Fruit fly (Drosophila melanogaster) whole organism, embryonic: ENCODE results near the gene SamDC.

ENCODE experiments used
- ATbp ChIP-seq: fragments of 200-800 bp; sonication (Bioruptor generic); optimal IDR thresholded peaks from 2 replicates; lab custom pipeline; 2017; ENCODE audit warnings: missing biosample characterization, mild to moderate bottlenecking, missing genetic modification characterization, missing genetic modification reagents
- Blimp-1 ChIP-seq: fragments of 200-800 bp; sonication (Bioruptor generic); optimal IDR thresholded peaks from 3 replicates; lab custom pipeline; 2018; ENCODE audit warnings: missing biosample characterization, missing genetic modification characterization, mild to moderate bottlenecking, moderate library complexity, missing genetic modification reagents
- CG10654 ChIP-seq: fragments of 200-800 bp; sonication (Bioruptor generic); optimal IDR thresholded peaks from 2 replicates; lab custom pipeline; 2016; ENCODE audit warnings: missing biosample characterization, missing genetic modification characterization
- CG11093 ChIP-seq: fragments of 200-800 bp; sonication (Bioruptor generic); IDR thresholded peaks from 3 replicates; pipeline ENCODE4 v1.3.6; 2022; ENCODE audit warnings: missing biosample characterization, missing genetic modification characterization
- CG11247 ChIP-seq: fragments of 200-800 bp; sonication (Bioruptor generic); IDR thresholded peaks from 2 replicates; pipeline ENCODE4 v1.3.6; 2022; ENCODE audit warnings: missing biosample characterization, missing genetic modification characterization
- CG11504 ChIP-seq: fragments of 200-800 bp; sonication (Bioruptor generic); optimal IDR thresholded peaks from 3 replicates; lab custom pipeline; 2019; ENCODE audit warnings: missing biosample characterization, mild to moderate bottlenecking, missing genetic modification characterization, moderate library complexity
- CG12236 ChIP-seq: fragments of 200-800 bp; sonication (Bioruptor generic); optimal IDR thresholded peaks from 2 replicates; lab custom pipeline; 2016; ENCODE audit warnings: missing biosample characterization, missing genetic modification characterization
- CG12391 ChIP-seq: fragments of 200-800 bp; sonication (Bioruptor generic); optimal IDR thresholded peaks from 3 replicates; lab custom pipeline; 2018; ENCODE audit warnings: missing biosample characterization, mild to moderate bottlenecking, missing genetic modification characterization, moderate library complexity
- CG13296 ChIP-seq: fragments of 200-800 bp; sonication (Bioruptor generic); optimal IDR thresholded peaks from 3 replicates; lab custom pipeline; 2018; ENCODE audit warnings: missing biosample characterization, mild to moderate bottlenecking, missing genetic modification characterization
- CG14441 ChIP-seq: fragments of 200-800 bp; sonication (Bioruptor generic); IDR thresholded peaks from 2 replicates; pipeline ENCODE4 v1.3.6; 2022; ENCODE audit warnings: missing biosample characterization, missing genetic modification characterization
- CG15514 ChIP-seq: fragments of 200-800 bp; sonication (Bioruptor generic); optimal IDR thresholded peaks from 3 replicates; lab custom pipeline; 2017; ENCODE audit warnings: missing biosample characterization, missing genetic modification characterization, mild to moderate bottlenecking, moderate library complexity, missing genetic modification reagents
- CG15696 ChIP-seq: fragments of 200-800 bp; sonication (Bioruptor generic); optimal IDR thresholded peaks from 2 replicates; lab custom pipeline; 2019; ENCODE audit warnings: missing biosample characterization, mild to moderate bottlenecking, missing genetic modification characterization, moderate library complexity
- CG18262 ChIP-seq: fragments of 200-800 bp; optimal IDR thresholded peaks from 3 replicates; lab custom pipeline; 2019; ENCODE audit warnings: missing biosample characterization, mild to moderate bottlenecking, missing genetic modification characterization, moderate library complexity
- CG2129 ChIP-seq: fragments of 200-800 bp; sonication (Bioruptor generic); IDR thresholded peaks from 2 replicates; pipeline ENCODE4 v1.3.6; 2022; ENCODE audit warnings: missing biosample characterization, missing genetic modification characterization; ENCODE audit not compliant: partially characterized antibody
- CG2202 ChIP-seq: fragments of 200-800 bp; sonication (Bioruptor generic); optimal IDR thresholded peaks from 2 replicates; lab custom pipeline; 2018; ENCODE audit warnings: missing biosample characterization, mild to moderate bottlenecking, missing genetic modification characterization
- CG2678 ChIP-seq: fragments of 200-800 bp; sonication (Bioruptor generic); optimal IDR thresholded peaks from 3 replicates; lab custom pipeline; 2019; ENCODE audit warnings: missing biosample characterization, mild to moderate bottlenecking, missing genetic modification characterization, moderate library complexity
- CG34224 ChIP-seq: fragments of 200-800 bp; sonication (Bioruptor generic); IDR thresholded peaks from 3 replicates; pipeline ENCODE4 v1.3.6; 2022; ENCODE audit warnings: missing biosample characterization, missing genetic modification characterization; ENCODE audit not compliant: partially characterized antibody
- CG4617 ChIP-seq: fragments of 200-800 bp; sonication (Bioruptor generic); optimal IDR thresholded peaks from 3 replicates; lab custom pipeline; 2016; ENCODE audit warnings: missing biosample characterization, missing genetic modification characterization, borderline replicate concordance
- CG4820 ChIP-seq: fragments of 200-800 bp; sonication (Bioruptor generic); optimal IDR thresholded peaks from 3 replicates; lab custom pipeline; 2016; ENCODE audit warnings: missing biosample characterization, missing genetic modification characterization
- CG4854 ChIP-seq: fragments of 200-800 bp; sonication (Bioruptor generic); optimal IDR thresholded peaks from 2 replicates; lab custom pipeline; 2016; ENCODE audit warnings: missing biosample characterization, missing genetic modification characterization, inconsistent platforms
- CG7372 ChIP-seq: fragments of 200-800 bp; sonication (Bioruptor generic); IDR thresholded peaks from 2 replicates; pipeline ENCODE4 v1.3.6; 2022; ENCODE audit warnings: missing biosample characterization, missing genetic modification characterization
- CG7839 ChIP-seq: fragments of 200-800 bp; sonication (Bioruptor generic); optimal IDR thresholded peaks from 3 replicates; lab custom pipeline; 2018; ENCODE audit warnings: missing biosample characterization, mild to moderate bottlenecking, missing genetic modification characterization, moderate library complexity
- CG9437 ChIP-seq: fragments of 200-800 bp; sonication (Bioruptor generic); optimal IDR thresholded peaks from 2 replicates; lab custom pipeline; 2018; ENCODE audit warnings: missing biosample characterization, mild to moderate bottlenecking, missing genetic modification characterization
- CG9876 ChIP-seq: fragments of 200-800 bp; sonication (Bioruptor generic); optimal IDR thresholded peaks from 2 replicates; lab custom pipeline; 2016; ENCODE audit warnings: missing biosample characterization, missing genetic modification characterization
- Dll ChIP-seq: fragments of 200-800 bp; sonication (Bioruptor generic); IDR thresholded peaks from 4 replicates; pipeline ENCODE4 v1.3.6; 2022; ENCODE audit warnings: missing biosample characterization, missing genetic modification characterization; ENCODE audit not compliant: partially characterized antibody
- Dp ChIP-seq: fragments of 200-800 bp; sonication (Bioruptor generic); optimal IDR thresholded peaks from 2 replicates; lab custom pipeline; 2018; ENCODE audit warnings: missing biosample characterization, mild to moderate bottlenecking, missing genetic modification characterization, moderate library complexity
- Elba2 ChIP-seq: fragments of 200-800 bp; sonication (Bioruptor generic); optimal IDR thresholded peaks from 3 replicates; lab custom pipeline; 2016; ENCODE audit warnings: missing biosample characterization, missing genetic modification characterization
- HHEX ChIP-seq: fragments of 200-800 bp; sonication (Bioruptor generic); optimal IDR thresholded peaks from 3 replicates; lab custom pipeline; 2017; ENCODE audit warnings: missing biosample characterization, mild to moderate bottlenecking, missing genetic modification characterization, missing genetic modification reagents
- HLH3B ChIP-seq: fragments of 200-800 bp; sonication (Bioruptor generic); IDR thresholded peaks from 2 replicates; pipeline ENCODE4 v1.3.6; 2022; ENCODE audit warnings: missing biosample characterization, missing genetic modification characterization
- MTF-1 ChIP-seq: fragments of 200-800 bp; sonication (Bioruptor generic); optimal IDR thresholded peaks from 2 replicates; lab custom pipeline; 2018; ENCODE audit warnings: missing biosample characterization, mild to moderate bottlenecking, missing genetic modification characterization, borderline replicate concordance
- Mad ChIP-seq: fragments of 200-800 bp; sonication (Bioruptor generic); optimal IDR thresholded peaks from 2 replicates; lab custom pipeline; 2016; ENCODE audit warnings: missing biosample characterization, missing genetic modification characterization
- Nf-YA ChIP-seq: fragments of 200-800 bp; sonication (Bioruptor generic); IDR thresholded peaks from 2 replicates; pipeline ENCODE4 v1.3.6; 2022; ENCODE audit warnings: missing biosample characterization, missing genetic modification characterization
- Spps ChIP-seq: fragments of 200-800 bp; sonication (Bioruptor generic); optimal IDR thresholded peaks from 2 replicates; lab custom pipeline; 2018; ENCODE audit warnings: missing biosample characterization, mild to moderate bottlenecking, missing genetic modification characterization
- Taf1 ChIP-seq: fragments of 200-800 bp; sonication (Bioruptor generic); IDR thresholded peaks from 2 replicates; pipeline ENCODE4 v1.3.6; 2022; ENCODE audit warnings: missing biosample characterization, missing genetic modification characterization
- al ChIP-seq: fragments of 200-800 bp; sonication (Bioruptor generic); IDR thresholded peaks from 2 replicates; pipeline ENCODE4 v1.3.6; 2022; ENCODE audit warnings: missing biosample characterization, missing genetic modification characterization
- ara ChIP-seq: fragments of 200-800 bp; sonication (Bioruptor generic); IDR thresholded peaks from 2 replicates; pipeline ENCODE4 v1.3.6; 2022; ENCODE audit warnings: missing biosample characterization, missing genetic modification characterization
- dan ChIP-seq: fragments of 200-800 bp; sonication (Bioruptor generic); IDR thresholded peaks from 2 replicates; pipeline ENCODE4 v1.3.6; 2022; ENCODE audit warnings: missing biosample characterization, missing genetic modification characterization
- dpn ChIP-seq, 2 experiments: fragments of 200-800 bp; sonication (Bioruptor generic); optimal IDR thresholded peaks; 3 replicates each; lab custom pipeline; 2016; ENCODE audit warnings: missing biosample characterization in 2 of 2, missing genetic modification characterization in 2 of 2
- h ChIP-seq: fragments of >200 bp; optimal IDR thresholded peaks from 2 replicates; lab custom pipeline; 2017
- jumu ChIP-seq: fragments of 200-800 bp; sonication (Bioruptor generic); optimal IDR thresholded peaks from 3 replicates; lab custom pipeline; 2016; ENCODE audit warnings: missing biosample characterization, missing genetic modification characterization
- mam ChIP-seq: fragments of 200-800 bp; sonication (Bioruptor generic); optimal IDR thresholded peaks from 3 replicates; lab custom pipeline; 2016; ENCODE audit warnings: missing biosample characterization, missing genetic modification characterization
- nerfin-1 ChIP-seq: fragments of 200-800 bp; sonication (Bioruptor generic); optimal IDR thresholded peaks from 3 replicates; lab custom pipeline; 2019; ENCODE audit warnings: missing biosample characterization, mild to moderate bottlenecking, missing genetic modification characterization, moderate library complexity
- nom ChIP-seq: fragments of 200-800 bp; sonication (Bioruptor generic); optimal IDR thresholded peaks from 2 replicates; lab custom pipeline; 2017; ENCODE audit warnings: missing biosample characterization, missing genetic modification characterization, mild to moderate bottlenecking, moderate library complexity, missing genetic modification reagents
- pb ChIP-seq: fragments of 200-800 bp; sonication (Bioruptor generic); optimal IDR thresholded peaks from 3 replicates; lab custom pipeline; 2016; ENCODE audit warnings: missing biosample characterization, missing genetic modification characterization
- phol ChIP-seq: fragments of 200-800 bp; sonication (Bioruptor generic); optimal IDR thresholded peaks from 3 replicates; lab custom pipeline; 2018; ENCODE audit warnings: missing biosample characterization, mild to moderate bottlenecking, missing genetic modification characterization, moderate library complexity
- psq ChIP-seq: fragments of 200-800 bp; sonication (Bioruptor generic); optimal IDR thresholded peaks from 2 replicates; lab custom pipeline; 2017; ENCODE audit warnings: missing biosample characterization, missing genetic modification characterization
- ranshi ChIP-seq: fragments of 200-800 bp; sonication (Bioruptor generic); IDR thresholded peaks from 2 replicates; pipeline ENCODE4 v1.3.6; 2022; ENCODE audit warnings: missing biosample characterization, missing genetic modification characterization
- sens-2 ChIP-seq: fragments of 200-800 bp; sonication (Bioruptor generic); IDR thresholded peaks from 2 replicates; pipeline ENCODE4 v1.3.6; 2022; ENCODE audit warnings: missing biosample characterization, missing genetic modification characterization
- so ChIP-seq: fragments of 200-800 bp; sonication (Bioruptor generic); IDR thresholded peaks from 3 replicates; pipeline ENCODE4 v1.3.6; 2022; ENCODE audit warnings: missing biosample characterization, missing genetic modification characterization
- usp ChIP-seq: fragments of >200 bp; optimal IDR thresholded peaks from 2 replicates; lab custom pipeline; 2017; ENCODE audit warnings: missing biosample characterization, missing genetic modification characterization
- vnd ChIP-seq: fragments of 200-800 bp; sonication (Bioruptor generic); IDR thresholded peaks from 3 replicates; pipeline ENCODE4 v1.3.6; 2022; ENCODE audit warnings: missing biosample characterization, missing genetic modification characterization; ENCODE audit not compliant: partially characterized antibody
- zfh1 ChIP-seq: fragments of 200-800 bp; sonication (Bioruptor generic); IDR thresholded peaks from 3 replicates; pipeline ENCODE4 v1.3.6; 2022; ENCODE audit warnings: missing biosample characterization, missing genetic modification characterization

Gene SamDC

DNA sequence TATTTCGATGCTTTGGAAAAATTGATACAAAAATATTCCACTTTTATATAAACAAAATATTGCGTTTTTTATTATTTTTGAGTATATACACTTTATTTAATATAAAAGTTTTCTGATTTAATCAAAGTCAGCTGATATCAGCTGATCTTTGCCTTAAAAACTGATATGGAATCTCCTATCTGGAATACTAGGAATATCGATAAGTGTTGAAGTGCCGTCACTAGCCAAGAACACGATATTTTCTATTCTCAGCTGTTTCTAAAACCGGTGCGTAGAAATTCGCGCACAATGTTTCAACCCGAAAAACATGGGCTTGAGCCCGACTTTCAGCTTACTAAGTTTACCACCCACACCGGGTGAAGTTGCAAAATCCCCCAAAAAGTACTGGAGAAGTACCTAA, 3.2 kb downstream of the SamDC start, which contains the start of gene Sps2 (continued):
- TF ChIP-seq Spps (tag; lab: Kevin White, UChicago): no peak
- 0 out of 3 replicates have a peak, but pooled peaks have one; percentile 13 for TF ChIP-seq zfh1 (GFP tag; lab: Robert Waterston, UW)
- no peak for TF ChIP-seq HHEX (GFP tag; lab: Kevin White, UChicago)
- TF ChIP-seq CG7839: no peak
- TF ChIP-seq CG2202 (tag; lab: Kevin White, UChicago): no peak
- no peak for TF ChIP-seq usp
- peak; percentile 35 for TF ChIP-seq CG4617 (GFP tag; lab: Kevin White, UChicago)
- TF ChIP-seq dpn (GFP tag; optimal IDR thresholded peaks at IDR 0.05; lab: Kevin White, UChicago): peak in 1 of 2 experiments; percentile 6
- TF ChIP-seq CG12236 (GFP tag; lab: Kevin White, UChicago): no peak
- TF ChIP-seq CG11504 (tag; lab: Kevin White, UChicago): no peak
- peak; percentile 37 for TF ChIP-seq CG12391 (tag; lab: Kevin White, UChicago)
- TF ChIP-seq Nf-YA (GFP tag; lab: Robert Waterston, UW): no peak
- TF ChIP-seq nerfin-1: no peak
- TF ChIP-seq HLH3B (GFP tag; lab: Robert Waterston, UW): no peak
- TF ChIP-seq psq (GFP tag; lab: Kevin White, UChicago): no peak
- no peak for TF ChIP-seq CG7372 (GFP tag; lab: Robert Waterston, UW)
- no peak for TF ChIP-seq CG2678
- no peak for TF ChIP-seq ATbp (GFP tag; lab: Kevin White, UChicago)
- TF ChIP-seq CG15514 (GFP tag; lab: Kevin White, UChicago): peak; percentile 51
- TF ChIP-seq jumu (GFP tag; lab: Kevin White, UChicago): no peak
- TF ChIP-seq CG4854 (GFP tag; lab: Kevin White, UChicago): no peak
- no peak for TF ChIP-seq dan
- TF ChIP-seq CG18262 (tag; lab: Kevin White, UChicago): no peak
- TF ChIP-seq al (GFP tag; lab: Robert Waterston, UW): no peak
- TF ChIP-seq Elba2 (GFP tag; lab: Kevin White, UChicago): peak; percentile 23
- peak; percentile 1 for TF ChIP-seq mam (GFP tag; lab: Kevin White, UChicago)
- TF ChIP-seq nom (GFP tag; lab: Kevin White, UChicago): no peak
- TF ChIP-seq Taf1 (GFP tag; lab: Robert Waterston, UW): no peak
- TF ChIP-seq CG9437 (GFP tag; lab: Kevin White, UChicago): no peak
- no peak for TF ChIP-seq CG15696
- no peak for TF ChIP-seq CG11093
- no peak for TF ChIP-seq vnd (GFP tag; lab: Robert Waterston, UW)
- TF ChIP-seq CG13296 (GFP tag; lab: Kevin White, UChicago): peak; percentile 18
- peak; percentile 37; the same call in 1 of the 2 replicates for TF ChIP-seq CG14441 (GFP tag; lab: Robert Waterston, UW)
- no peak for TF ChIP-seq so
- no peak for TF ChIP-seq CG10654 (GFP tag; lab: Kevin White, UChicago)
- TF ChIP-seq Mad (GFP tag; lab: Kevin White, UChicago): no peak
- TF ChIP-seq ara: no peak
- TF ChIP-seq MTF-1 (GFP tag; lab: Kevin White, UChicago): no peak
- TF ChIP-seq Dll (GFP tag; lab: Robert Waterston, UW): peak; percentile 82
- peak; percentile 70 for TF ChIP-seq CG2129
- TF ChIP-seq Blimp-1 (GFP tag; lab: Kevin White, UChicago): no peak
- no peak for TF ChIP-seq h (lab: Kevin White, UChicago)
- no peak for TF ChIP-seq CG9876
- TF ChIP-seq phol (tag; lab: Kevin White, UChicago): peak; percentile 42
- no peak for TF ChIP-seq pb (GFP tag; lab: Kevin White, UChicago)
- TF ChIP-seq CG34224 (GFP tag; lab: Robert Waterston, UW): peak; percentile 80
- TF ChIP-seq ranshi (GFP tag; lab: Robert Waterston, UW): no peak
- TF ChIP-seq Dp (GFP tag; lab: Kevin White, UChicago): peak; percentile 18
- no peak for TF ChIP-seq CG4820 (GFP tag; lab: Kevin White, UChicago)
- TF ChIP-seq CG11247: no peak
- TF ChIP-seq sens-2 (GFP tag; lab: Robert Waterston, UW): no peak
